Fruit fly (Drosophila melanogaster): Measurements from ENCODE around the gene Vps15.

Vps15 gene

dm6 chr3R:9249736-9250044, 4.0 kb upstream of the Vps15 start:
- no peak for TF ChIP-seq CG9705 (GFP tag; optimal IDR thresholded peaks at IDR 0.05)
- no peak for TF ChIP-seq Rel (GFP tag; optimal IDR thresholded peaks at IDR 0.05)
- TF ChIP-seq Rel (tag; optimal IDR thresholded peaks at IDR 0.05): no peak
- TF ChIP-seq Mio (GFP tag; optimal IDR thresholded peaks at IDR 0.05): no peak
- TF ChIP-seq Hr78 (GFP tag; optimal IDR thresholded peaks at IDR 0.05): no peak
- TF ChIP-seq Hnf4 (GFP tag; optimal IDR thresholded peaks at IDR 0.05): no peak
- no peak for TF ChIP-seq CG32264 (GFP tag; optimal IDR thresholded peaks at IDR 0.05)
- TF ChIP-seq rgr (GFP tag; optimal IDR thresholded peaks at IDR 0.05): no peak
- TF ChIP-seq Dfd (GFP tag; optimal IDR thresholded peaks at IDR 0.05): no peak
- no peak for TF ChIP-seq Dif (GFP tag; optimal IDR thresholded peaks at IDR 0.05; ENCODE audit: partially characterized antibody)

DNA sequence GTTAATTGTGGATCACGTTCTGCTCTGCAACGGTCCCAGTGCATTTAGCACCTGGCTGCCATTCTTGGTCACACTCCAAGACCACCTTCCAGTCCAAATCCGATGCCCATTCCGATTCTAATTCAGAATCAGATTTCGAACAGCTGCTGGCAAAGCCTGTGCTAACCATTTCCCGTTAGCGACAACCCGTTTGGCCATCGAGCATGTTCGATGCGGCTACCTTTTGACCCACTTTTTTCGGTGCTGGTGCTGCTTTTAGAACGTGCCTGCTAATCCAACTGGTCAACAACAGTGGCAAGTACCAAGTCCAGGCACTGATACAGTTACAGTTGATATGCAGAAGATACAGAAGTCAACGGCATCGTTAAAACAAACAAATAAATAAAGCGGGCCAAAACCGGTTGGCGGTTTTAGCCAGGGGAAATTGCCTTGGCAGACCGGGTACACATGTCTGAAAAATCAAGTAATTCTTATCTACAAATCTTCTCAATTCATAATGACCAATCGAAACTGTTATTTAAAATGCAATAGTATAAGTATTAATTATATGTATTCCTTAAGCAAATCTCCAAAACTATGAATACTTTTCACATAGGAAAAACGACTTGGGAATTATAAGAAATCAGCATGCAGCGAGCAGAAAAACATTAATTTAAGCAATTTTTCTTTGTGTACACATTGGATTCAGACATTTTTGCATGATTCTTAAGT, 3.5 kb upstream of the Vps15 start:
- no peak for TF ChIP-seq sage (GFP tag; optimal IDR thresholded peaks at IDR 0.05)
- TF ChIP-seq HLH106 (tag; optimal IDR thresholded peaks at IDR 0.05): peak; percentile 32
- peak; percentile 25 for TF ChIP-seq fru (GFP tag; optimal IDR thresholded peaks at IDR 0.05)
- TF ChIP-seq N (GFP tag; optimal IDR thresholded peaks at IDR 0.05): no peak
- peak; percentile 27 for TF ChIP-seq Vsx2 (GFP tag; optimal IDR thresholded peaks at IDR 0.05; ENCODE audit: partially characterized antibody)
- peak; percentile 16 for TF ChIP-seq woc (GFP tag; optimal IDR thresholded peaks at IDR 0.05)
- TF ChIP-seq Sp1 (GFP tag; optimal IDR thresholded peaks at IDR 0.05): peak; percentile 26
- peak in 1 of 2 experiments; percentile 5 for TF ChIP-seq foxo (GFP tag; optimal IDR thresholded peaks at IDR 0.05)
- TF ChIP-seq h (GFP tag; optimal IDR thresholded peaks at IDR 0.05): peak; percentile 26

DNA sequence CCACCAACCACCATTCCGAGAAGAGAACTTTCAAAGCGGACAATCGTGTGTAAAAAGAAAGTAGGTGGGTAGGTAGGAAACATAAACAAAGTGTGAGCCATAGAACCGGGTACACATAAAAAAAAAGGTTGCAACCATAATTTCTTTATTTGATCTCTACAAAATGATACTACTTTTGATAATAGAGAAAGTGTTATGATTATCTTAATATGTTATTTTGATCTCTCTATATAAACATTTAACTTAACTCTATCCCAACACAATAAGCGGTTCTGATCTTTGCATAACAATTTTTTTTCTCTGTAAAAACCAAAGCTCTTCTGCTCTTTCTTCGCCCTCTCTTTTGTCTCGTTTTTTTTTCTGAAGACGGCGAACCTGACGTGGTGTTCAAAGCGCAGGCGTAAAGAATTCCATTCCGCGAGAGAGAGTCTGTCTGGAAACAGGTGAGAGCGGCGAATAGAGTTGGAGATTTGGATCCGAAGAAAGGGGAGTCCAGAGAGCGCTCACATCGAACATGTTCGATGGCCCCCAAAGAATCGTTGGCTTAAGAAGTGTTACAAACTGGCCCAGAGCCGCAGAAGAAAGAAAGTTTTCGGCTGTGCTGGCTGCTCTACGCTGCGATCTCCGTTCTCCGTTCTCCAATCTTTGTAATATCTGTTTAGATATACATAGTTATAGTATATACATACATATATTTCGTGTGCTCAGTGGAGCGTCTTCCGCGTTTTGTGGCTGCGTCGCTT, 1.4 kb upstream of the Vps15 start:
- no peak for TF ChIP-seq jim (GFP tag; optimal IDR thresholded peaks at IDR 0.05)
- no peak for TF ChIP-seq Vsx2 (GFP tag; optimal IDR thresholded peaks at IDR 0.05; ENCODE audit: partially characterized antibody)
- TF ChIP-seq ey (GFP tag; optimal IDR thresholded peaks at IDR 0.05): peak; percentile 85
- no peak for TF ChIP-seq lola (GFP tag; optimal IDR thresholded peaks at IDR 0.05)
- peak; percentile 86 for TF ChIP-seq rgr (GFP tag; optimal IDR thresholded peaks at IDR 0.05)
- peak; percentile 90 for TF ChIP-seq woc (GFP tag; optimal IDR thresholded peaks at IDR 0.05)
- no peak for TF ChIP-seq Abd-B (GFP tag; optimal IDR thresholded peaks at IDR 0.05)
- peak; percentile 66 for TF ChIP-seq dmrt93B (GFP tag; optimal IDR thresholded peaks at IDR 0.05)
- TF ChIP-seq usp (GFP tag; optimal IDR thresholded peaks at IDR 0.05): no peak
- TF ChIP-seq Mio (GFP tag; optimal IDR thresholded peaks at IDR 0.05): no peak
- TF ChIP-seq fru (GFP tag; optimal IDR thresholded peaks at IDR 0.05): peak; percentile 92
- peak; percentile 9 for TF ChIP-seq sv (GFP tag; optimal IDR thresholded peaks at IDR 0.05)
- TF ChIP-seq Rel (GFP tag; optimal IDR thresholded peaks at IDR 0.05): no peak
- peak; percentile 46 for TF ChIP-seq Rel (tag; optimal IDR thresholded peaks at IDR 0.05)
- peak; percentile 89 for TF ChIP-seq br (GFP tag; optimal IDR thresholded peaks at IDR 0.05)
- no peak for TF ChIP-seq Dfd (GFP tag; optimal IDR thresholded peaks at IDR 0.05)
- peak; percentile 93 for TF ChIP-seq Sp1 (GFP tag; optimal IDR thresholded peaks at IDR 0.05)
- no peak for TF ChIP-seq N (GFP tag; optimal IDR thresholded peaks at IDR 0.05)
- TF ChIP-seq Dif (GFP tag; optimal IDR thresholded peaks at IDR 0.05; ENCODE audit: partially characterized antibody): peak; percentile 43
- TF ChIP-seq Hnf4 (GFP tag; optimal IDR thresholded peaks at IDR 0.05): peak; percentile 78
- TF ChIP-seq HLH106 (tag; optimal IDR thresholded peaks at IDR 0.05): peak; percentile 86
- TF ChIP-seq CrebA (GFP tag; optimal IDR thresholded peaks at IDR 0.05; ENCODE audit: borderline replicate concordance): no peak
- peak; percentile 73 for TF ChIP-seq CG9705 (GFP tag; optimal IDR thresholded peaks at IDR 0.05)
- peak; percentile 64 for TF ChIP-seq sage (GFP tag; optimal IDR thresholded peaks at IDR 0.05)
- TF ChIP-seq dsf (GFP tag; optimal IDR thresholded peaks at IDR 0.05; ENCODE audit: borderline replicate concordance): peak; percentile 23
- peak; percentile 92 for TF ChIP-seq h (GFP tag; optimal IDR thresholded peaks at IDR 0.05)
- peak; percentile 96 for TF ChIP-seq psq (GFP tag; optimal IDR thresholded peaks at IDR 0.05)
- peak; percentile 78 for TF ChIP-seq brk (GFP tag; optimal IDR thresholded peaks at IDR 0.05)
- no peak for TF ChIP-seq Hr83 (GFP tag; optimal IDR thresholded peaks at IDR 0.05; ENCODE audit: poor library complexity, severe bottlenecking)
- peak; percentile 83 for TF ChIP-seq Jra (GFP tag; optimal IDR thresholded peaks at IDR 0.05)
- no peak for TF ChIP-seq pan (optimal IDR thresholded peaks at IDR 0.05)
- peak; percentile 22 to 88 for TF ChIP-seq foxo (GFP tag; optimal IDR thresholded peaks at IDR 0.05)
- peak; percentile 60 for TF ChIP-seq CG32264 (GFP tag; optimal IDR thresholded peaks at IDR 0.05)
- peak in 1 of 2 experiments; percentile 51 for TF ChIP-seq dl (GFP tag; optimal IDR thresholded peaks at IDR 0.05; ENCODE audit: insufficient read depth in 1 of 2, partially characterized antibody in 2 of 2)
- TF ChIP-seq tai (GFP tag; optimal IDR thresholded peaks at IDR 0.05): no peak
- peak; percentile 90 for TF ChIP-seq OdsH (GFP tag; optimal IDR thresholded peaks at IDR 0.05)
- peak; percentile 5 for TF ChIP-seq GATAd (GFP tag; optimal IDR thresholded peaks at IDR 0.05)
- TF ChIP-seq Myc (optimal IDR thresholded peaks at IDR 0.05): no peak
- no peak for TF ChIP-seq Hr78 (GFP tag; optimal IDR thresholded peaks at IDR 0.05)

Data from whole organism, wandering third instar larva.